Worm (Caenorhabditis elegans): ENCODE measurements around the gene Y38H6A.3.

Y38H6A.3 gene

ce11 chrV:20386942-20387341 lies 42.0 kb downstream of the Y38H6A.3 start, which contains the start of gene K02E2.7:
Gene K02E2.7 (minus strand): TSS chrV:20387042.
- TF ChIP-seq nhr-76 (tag; optimal IDR thresholded peaks at IDR 0.05) (no peak), lin-32 (GFP tag; optimal IDR thresholded peaks at IDR 0.05) (no peak), flh-1 (GFP tag; optimal IDR thresholded peaks at IDR 0.05) (no peak), lsy-2 (tag; optimal IDR thresholded peaks at IDR 0.05) (no peak), mab-5 (tag; optimal IDR thresholded peaks at IDR 0.05) (no peak), sptf-1 (tag; optimal IDR thresholded peaks at IDR 0.05) (no peak)

DNA sequence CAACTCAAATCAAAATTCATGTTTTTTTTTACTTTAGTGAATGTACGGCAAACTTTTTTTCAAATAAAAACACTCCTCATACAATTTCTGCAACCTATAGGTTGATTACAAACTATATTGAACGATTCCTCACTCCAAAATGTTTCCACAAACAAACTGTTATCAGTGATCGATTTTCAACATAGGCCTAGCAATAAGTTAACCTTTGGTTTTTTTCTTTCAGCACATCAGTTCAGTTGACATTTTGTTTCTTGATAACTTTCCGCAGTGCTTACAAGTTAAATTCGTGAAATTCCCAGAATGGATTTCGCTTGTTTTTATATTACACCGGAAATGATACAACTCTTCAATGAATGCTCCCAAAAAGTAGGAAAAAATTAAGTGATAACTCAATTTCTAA lies 42.4 kb downstream of the Y38H6A.3 start, which contains the start of gene F53H2.1:
TSS of gene F53H2.1 (plus strand) at position 301 of the 400 bp plus-strand sequence.
- no peak for TF ChIP-seq drap-1 (GFP tag; optimal IDR thresholded peaks at IDR 0.05)
- TF ChIP-seq ceh-39 (tag; optimal IDR thresholded peaks at IDR 0.05), result no peak
- no peak for TF ChIP-seq mab-5 (tag; optimal IDR thresholded peaks at IDR 0.05)
- TF ChIP-seq pha-4 (tag; optimal IDR thresholded peaks at IDR 0.05), result no peak
- TF ChIP-seq ceh-83 (GFP tag; optimal IDR thresholded peaks at IDR 0.05), result no peak
- TF ChIP-seq bed-3 (GFP tag; optimal IDR thresholded peaks at IDR 0.05), result no peak
- no peak for TF ChIP-seq flh-1 (GFP tag; optimal IDR thresholded peaks at IDR 0.05)
- TF ChIP-seq elt-1 (tag; optimal IDR thresholded peaks at IDR 0.05; ENCODE audit: borderline replicate concordance, insufficient read depth), result no peak
- TF ChIP-seq ztf-11 (tag; optimal IDR thresholded peaks at IDR 0.05), result no peak
- no peak for TF ChIP-seq snpc-4 (tag; optimal IDR thresholded peaks at IDR 0.05)
- no peak for TF ChIP-seq nhr-28 (tag; optimal IDR thresholded peaks at IDR 0.05)
- no peak for TF ChIP-seq unc-120 (tag; optimal IDR thresholded peaks at IDR 0.05; ENCODE audit: poor library complexity, severe bottlenecking)

ce11 chrV:20393773-20394172 lies 48.8 kb downstream of the Y38H6A.3 start, which contains the start of gene cnc-7:
Gene cnc-7 (plus strand): TSS chrV:20394073.
- TF ChIP-seq zip-8 (tag; optimal IDR thresholded peaks at IDR 0.05) (no peak), flh-1 (GFP tag; optimal IDR thresholded peaks at IDR 0.05) (no peak), mep-1 (tag; optimal IDR thresholded peaks at IDR 0.05) (no peak), M03D4.4 (tag; optimal IDR thresholded peaks at IDR 0.05) (no peak), ham-2 (GFP tag; optimal IDR thresholded peaks at IDR 0.05) (no peak), drap-1 (GFP tag; optimal IDR thresholded peaks at IDR 0.05) (no peak), hlh-1 (tag; optimal IDR thresholded peaks at IDR 0.05) (no peak), bed-3 (GFP tag; optimal IDR thresholded peaks at IDR 0.05) (no peak), sem-2 (GFP tag; optimal IDR thresholded peaks at IDR 0.05) (no peak), nhr-237 (tag; optimal IDR thresholded peaks at IDR 0.05) (no peak), ztf-11 (tag; optimal IDR thresholded peaks at IDR 0.05) (no peak), mls-2 (tag; optimal IDR thresholded peaks at IDR 0.05) (no peak), nhr-2 (tag; optimal IDR thresholded peaks at IDR 0.05) (no peak)
